Worm (Caenorhabditis elegans) whole organism, early embryonic: ENCODE results near the gene his-39.

Experiments used
- ama-1 ChIP-seq: fragments of 150-350 bp; optimal IDR thresholded peaks from 2 replicates; lab custom pipeline; 2014
- flt-1 ChIP-seq: fragments of 200-800 bp; sonication (Bioruptor generic); IDR thresholded peaks from 2 replicates; pipeline ENCODE4 v1.3.6; 2022; ENCODE audit warnings: missing genetic modification characterization, missing compliant biosample characterization
- hmbx-1 ChIP-seq: sonication (generic microtip); optimal IDR thresholded peaks from 2 replicates; lab custom pipeline; 2016; ENCODE audit warnings: mild to moderate bottlenecking, missing genetic modification characterization, missing compliant biosample characterization
- hnd-1 ChIP-seq: sonication (generic microtip); optimal IDR thresholded peaks from 2 replicates; lab custom pipeline; 2016; ENCODE audit warnings: missing genetic modification characterization, missing compliant biosample characterization
- sea-1 ChIP-seq: fragments of 200-800 bp; sonication (Bioruptor generic); conservative IDR thresholded peaks from 2 replicates; pipeline ENCODE4 v1.3.6; 2022; ENCODE audit warnings: missing genetic modification characterization, missing compliant biosample characterization
- tbx-11 ChIP-seq: fragments of 200-800 bp; sonication (Bioruptor generic); IDR thresholded peaks from 2 replicates; pipeline ENCODE4 v1.3.6; 2022; ENCODE audit warnings: missing genetic modification characterization, missing compliant biosample characterization

- TF ChIP-seq hmbx-1 (tag; lab: Kevin White, UChicago): no peak
- TF ChIP-seq ama-1 (lab: Kevin White, UChicago): no peak
- no peak for TF ChIP-seq tbx-11 (GFP tag; lab: Robert Waterston, UW)
- no peak for TF ChIP-seq sea-1
- no peak for TF ChIP-seq flt-1 (GFP tag; lab: Robert Waterston, UW)
- no peak for TF ChIP-seq hnd-1
Measured at ce11 chrV:8518822-8519392, 17.4 kb upstream of the his-39 start, which contains the start of gene F45F2.10.
